Worm (Caenorhabditis elegans) whole organism, L3 larva: Measurements from ENCODE around the gene Y49G5B.1.

Experiments used
- R02D3.7 ChIP-seq: fragments of 150-350 bp; optimal IDR thresholded peaks from 2 replicates; lab custom pipeline; 2014; ENCODE audit warnings: missing biosample characterization, missing genetic modification characterization
- ZK546.5 ChIP-seq: sonication (generic microtip); optimal IDR thresholded peaks from 2 replicates; lab custom pipeline; 2017; ENCODE audit warnings: missing biosample characterization, missing genetic modification characterization
- aly-2 ChIP-seq: fragments of 150-350 bp; optimal IDR thresholded peaks from 2 replicates; lab custom pipeline; 2014; ENCODE audit warnings: missing biosample characterization, missing genetic modification characterization
- ama-1 ChIP-seq: fragments of 150-350 bp; optimal IDR thresholded peaks from 2 replicates; lab custom pipeline; 2018
- ceh-16 ChIP-seq: sonication (generic microtip); optimal IDR thresholded peaks from 2 replicates; lab custom pipeline; 2017; ENCODE audit warnings: missing biosample characterization, missing genetic modification characterization
- ceh-28 ChIP-seq: fragments of 150-350 bp; optimal IDR thresholded peaks from 2 replicates; lab custom pipeline; 2014; ENCODE audit warnings: missing biosample characterization, missing genetic modification reagents, missing genetic modification characterization
- ceh-82 ChIP-seq: fragments of 150-350 bp; optimal IDR thresholded peaks from 2 replicates; lab custom pipeline; 2014; ENCODE audit warnings: missing biosample characterization, missing genetic modification characterization
- ceh-9 ChIP-seq: sonication (generic microtip); optimal IDR thresholded peaks from 2 replicates; lab custom pipeline; 2018; ENCODE audit warnings: missing biosample characterization, missing genetic modification characterization
- daf-12 ChIP-seq: fragments of 150-350 bp; optimal IDR thresholded peaks from 2 replicates; lab custom pipeline; 2014; ENCODE audit warnings: missing biosample characterization, missing genetic modification reagents, missing genetic modification characterization
- egl-27 ChIP-seq: sonication (generic microtip); optimal IDR thresholded peaks from 4 replicates; lab custom pipeline; 2017; ENCODE audit warnings: missing biosample characterization, missing genetic modification reagents, missing genetic modification characterization
- egl-5 ChIP-seq: fragments of 150-350 bp; optimal IDR thresholded peaks from 2 replicates; lab custom pipeline; 2017; ENCODE audit warnings: missing biosample characterization, missing genetic modification reagents, missing genetic modification characterization, inconsistent platforms
- elt-1 ChIP-seq: fragments of 150-350 bp; optimal IDR thresholded peaks from 2 replicates; lab custom pipeline; 2014; ENCODE audit warnings: missing biosample characterization, missing genetic modification characterization
- elt-2 ChIP-seq: sonication (generic microtip); optimal IDR thresholded peaks from 2 replicates; lab custom pipeline; 2016; ENCODE audit warnings: missing genetic modification reagents, mild to moderate bottlenecking, missing genetic modification characterization, missing compliant biosample characterization
- elt-3 ChIP-seq, 3 experiments: fragments of 150-350 bp in 1 of 3; sonication (generic microtip) in 2 of 3; optimal IDR thresholded peaks; 2 replicates in 2 of 3; 4 replicates in 1 of 3; lab custom pipeline; 2014 to 2017; ENCODE audit warnings: missing biosample characterization in 3 of 3, missing genetic modification characterization in 3 of 3
- eor-1 ChIP-seq, 2 experiments: fragments of 150-350 bp; optimal IDR thresholded peaks; 2 replicates each; lab custom pipeline; 2014 to 2018; ENCODE audit warnings: missing biosample characterization in 2 of 2, missing genetic modification characterization in 2 of 2
- fkh-10 ChIP-seq: sonication (generic microtip); optimal IDR thresholded peaks from 2 replicates; lab custom pipeline; 2017; ENCODE audit warnings: missing biosample characterization, missing genetic modification reagents, missing genetic modification characterization
- fkh-2 ChIP-seq: fragments of 150-350 bp; optimal IDR thresholded peaks from 2 replicates; lab custom pipeline; 2014; ENCODE audit warnings: missing biosample characterization, missing genetic modification reagents, missing genetic modification characterization
- fos-1 ChIP-seq: fragments of 150-350 bp; optimal IDR thresholded peaks from 2 replicates; lab custom pipeline; 2014; ENCODE audit warnings: missing biosample characterization, missing genetic modification characterization
- hmg-11 ChIP-seq: sonication (generic microtip); optimal IDR thresholded peaks from 2 replicates; lab custom pipeline; 2016; ENCODE audit warnings: missing genetic modification characterization, missing compliant biosample characterization
- jun-1 ChIP-seq: fragments of 150-350 bp; optimal IDR thresholded peaks from 2 replicates; lab custom pipeline; 2014; ENCODE audit warnings: missing biosample characterization, missing genetic modification reagents, missing genetic modification characterization
- lin-15B ChIP-seq: fragments of 150-350 bp; optimal IDR thresholded peaks from 2 replicates; lab custom pipeline; 2014; ENCODE audit warnings: missing biosample characterization, missing genetic modification characterization
- lin-39 ChIP-seq: fragments of 150-350 bp; optimal IDR thresholded peaks from 2 replicates; lab custom pipeline; 2018; ENCODE audit warnings: missing biosample characterization, missing genetic modification reagents, missing genetic modification characterization
- lsy-12 ChIP-seq: sonication (generic microtip); optimal IDR thresholded peaks from 2 replicates; lab custom pipeline; 2016; ENCODE audit warnings: mild to moderate bottlenecking, missing genetic modification characterization, missing compliant biosample characterization
- mdl-1 ChIP-seq: fragments of 150-350 bp; optimal IDR thresholded peaks from 2 replicates; lab custom pipeline; 2014; ENCODE audit warnings: missing biosample characterization, missing genetic modification characterization
- mml-1 ChIP-seq: fragments of 150-350 bp; sonication (generic microtip); optimal IDR thresholded peaks from 3 replicates; lab custom pipeline; 2014; ENCODE audit warnings: missing biosample characterization, missing genetic modification characterization
- nfya-1 ChIP-seq: sonication (generic microtip); optimal IDR thresholded peaks from 2 replicates; lab custom pipeline; 2017; ENCODE audit warnings: missing genetic modification characterization, mild to moderate bottlenecking, missing compliant biosample characterization, antibody characterized with exemption, moderate library complexity; ENCODE audit not compliant: insufficient read depth
- nhr-11 ChIP-seq: fragments of 150-350 bp; optimal IDR thresholded peaks from 2 replicates; lab custom pipeline; 2014; ENCODE audit warnings: missing biosample characterization, missing genetic modification characterization
- nhr-12 ChIP-seq: fragments of 150-350 bp; optimal IDR thresholded peaks from 2 replicates; lab custom pipeline; 2014; ENCODE audit warnings: missing biosample characterization, missing genetic modification characterization
- nhr-23 ChIP-seq: fragments of 150-350 bp; optimal IDR thresholded peaks from 2 replicates; lab custom pipeline; 2014; ENCODE audit warnings: missing biosample characterization, missing genetic modification reagents, missing genetic modification characterization
- nhr-237 ChIP-seq: fragments of 150-350 bp; optimal IDR thresholded peaks from 2 replicates; lab custom pipeline; 2014; ENCODE audit warnings: missing biosample characterization, missing genetic modification characterization
- nhr-25 ChIP-seq: sonication (generic microtip); optimal IDR thresholded peaks from 2 replicates; lab custom pipeline; 2017; ENCODE audit warnings: missing biosample characterization, missing genetic modification characterization
- nhr-28 ChIP-seq: fragments of 150-350 bp; optimal IDR thresholded peaks from 2 replicates; lab custom pipeline; 2014; ENCODE audit warnings: missing biosample characterization, missing genetic modification characterization
- nhr-43 ChIP-seq: sonication (generic microtip); optimal IDR thresholded peaks from 2 replicates; lab custom pipeline; 2016; ENCODE audit warnings: mild to moderate bottlenecking, missing genetic modification characterization, missing compliant biosample characterization; ENCODE audit not compliant: poor library complexity, severe bottlenecking
- nhr-67 ChIP-seq: fragments of 150-350 bp; optimal IDR thresholded peaks from 2 replicates; lab custom pipeline; 2014; ENCODE audit warnings: missing biosample characterization, missing genetic modification characterization
- nhr-76 ChIP-seq: fragments of 150-350 bp; sonication (generic microtip); optimal IDR thresholded peaks from 5 replicates; lab custom pipeline; 2014; ENCODE audit warnings: missing biosample characterization, missing genetic modification characterization
- nhr-77 ChIP-seq: fragments of 150-350 bp; optimal IDR thresholded peaks from 2 replicates; lab custom pipeline; 2014; ENCODE audit warnings: missing biosample characterization, missing genetic modification characterization
- pha-4 ChIP-seq: fragments of 150-350 bp; optimal IDR thresholded peaks from 2 replicates; lab custom pipeline; 2014; ENCODE audit warnings: missing biosample characterization, missing genetic modification reagents, missing genetic modification characterization
- pqm-1 ChIP-seq: fragments of 150-350 bp; optimal IDR thresholded peaks from 2 replicates; lab custom pipeline; 2017; ENCODE audit warnings: missing biosample characterization, missing genetic modification characterization, inconsistent platforms
- sea-2 ChIP-seq: fragments of 150-350 bp; sonication (generic microtip); optimal IDR thresholded peaks from 4 replicates; lab custom pipeline; 2014; ENCODE audit warnings: missing biosample characterization, missing genetic modification reagents, missing genetic modification characterization
- skn-1 ChIP-seq: fragments of 150-350 bp; optimal IDR thresholded peaks from 2 replicates; lab custom pipeline; 2014; ENCODE audit warnings: missing biosample characterization, missing genetic modification characterization
- snpc-4 ChIP-seq: fragments of 150-350 bp; optimal IDR thresholded peaks from 2 replicates; lab custom pipeline; 2014; ENCODE audit warnings: missing biosample characterization, missing genetic modification characterization
- tbx-2 ChIP-seq: sonication (generic microtip); optimal IDR thresholded peaks from 2 replicates; lab custom pipeline; 2016; ENCODE audit warnings: mild to moderate bottlenecking, missing genetic modification characterization, missing compliant biosample characterization
- unc-39 ChIP-seq: sonication (generic microtip); optimal IDR thresholded peaks from 4 replicates; lab custom pipeline; 2017; ENCODE audit warnings: missing biosample characterization, missing genetic modification characterization
- unc-62 ChIP-seq: fragments of 150-350 bp; sonication (generic microtip); optimal IDR thresholded peaks from 4 replicates; lab custom pipeline; 2014; ENCODE audit warnings: missing biosample characterization, missing genetic modification reagents, missing genetic modification characterization
- zag-1 ChIP-seq: fragments of 150-350 bp; optimal IDR thresholded peaks from 2 replicates; lab custom pipeline; 2014; ENCODE audit warnings: missing biosample characterization, missing genetic modification characterization
- ztf-11 ChIP-seq: fragments of 150-350 bp; optimal IDR thresholded peaks from 2 replicates; lab custom pipeline; 2014; ENCODE audit warnings: missing biosample characterization, missing genetic modification characterization
- ztf-4 ChIP-seq: fragments of 150-350 bp; optimal IDR thresholded peaks from 2 replicates; lab custom pipeline; 2014; ENCODE audit warnings: missing biosample characterization, missing genetic modification characterization

Gene Y49G5B.1

DNA sequence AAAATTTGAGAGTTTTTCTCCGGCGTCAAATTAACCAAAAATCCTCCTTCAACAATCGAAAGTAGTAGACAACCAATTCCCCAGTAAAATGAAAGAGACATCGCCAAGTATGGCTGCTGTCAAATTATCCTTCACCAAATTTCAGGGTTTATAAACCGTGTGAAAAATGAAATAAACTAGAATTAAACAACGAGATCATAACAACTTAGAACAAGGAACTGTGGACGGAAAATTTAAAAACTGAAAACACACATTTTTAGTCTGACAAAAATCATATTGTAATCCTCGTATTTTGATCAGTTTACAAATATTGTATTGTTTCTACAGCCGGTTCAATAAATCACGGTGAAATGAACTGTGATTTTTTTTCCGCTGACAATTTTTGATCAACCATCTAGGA, 39.8 kb downstream of the Y49G5B.1 start, which contains the start of gene cest-30:
TSS of gene cest-30 (minus strand) at position 101 of the 400 bp plus-strand sequence.
- TF ChIP-seq jun-1 (tag; lab: Kevin White, UChicago) (no peak), pqm-1 (no peak), fkh-10 (no peak), elt-1 (tag; lab: Kevin White, UChicago) (no peak), ama-1 (lab: Kevin White, UChicago) (no peak), ZK546.5 (tag; lab: Kevin White, UChicago) (no peak), snpc-4 (tag; lab: Kevin White, UChicago) (no peak), nhr-11 (tag; lab: Kevin White, UChicago) (no peak), zag-1 (no peak), egl-5 (tag; lab: Kevin White, UChicago) (no peak), fos-1 (tag; lab: Kevin White, UChicago) (no peak), mdl-1 (tag; lab: Kevin White, UChicago) (no peak), lin-15B (tag; lab: Kevin White, UChicago) (no peak), daf-12 (tag; lab: Kevin White, UChicago) (no peak), lsy-12 (no peak), hmg-11 (tag; lab: Kevin White, UChicago) (no peak)

DNA sequence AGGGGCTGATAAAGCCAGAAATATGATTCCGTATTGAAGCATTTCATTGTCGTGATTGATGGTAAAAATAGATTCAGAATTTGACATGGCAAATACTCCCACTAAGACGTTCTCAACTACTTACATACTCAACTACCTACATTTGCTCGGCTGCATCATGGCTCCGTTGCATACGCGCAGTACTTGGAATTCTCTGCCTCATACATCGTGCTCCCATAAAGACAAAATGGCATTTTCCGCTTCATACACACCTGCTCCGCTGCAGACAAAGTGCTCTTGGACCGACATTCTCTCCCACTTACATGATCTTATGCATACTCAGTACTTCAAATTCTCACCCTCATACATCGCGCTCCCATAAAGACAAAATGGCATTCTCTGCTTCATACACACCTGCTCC, 42.4 kb downstream of the Y49G5B.1 start, which contains the start of the genes srt-69 and B0238.12:
TSS of gene srt-69 (minus strand) at position 101 of the 400 bp plus-strand sequence.
TSS of gene B0238.12 (plus strand) at position 264 of the 400 bp plus-strand sequence.
- no peak for TF ChIP-seq fkh-2
- no peak for TF ChIP-seq ztf-11 (tag; lab: Kevin White, UChicago)
- no peak for TF ChIP-seq lin-15B (tag; lab: Kevin White, UChicago)
- no peak for TF ChIP-seq ceh-82 (tag; lab: Kevin White, UChicago)

DNA sequence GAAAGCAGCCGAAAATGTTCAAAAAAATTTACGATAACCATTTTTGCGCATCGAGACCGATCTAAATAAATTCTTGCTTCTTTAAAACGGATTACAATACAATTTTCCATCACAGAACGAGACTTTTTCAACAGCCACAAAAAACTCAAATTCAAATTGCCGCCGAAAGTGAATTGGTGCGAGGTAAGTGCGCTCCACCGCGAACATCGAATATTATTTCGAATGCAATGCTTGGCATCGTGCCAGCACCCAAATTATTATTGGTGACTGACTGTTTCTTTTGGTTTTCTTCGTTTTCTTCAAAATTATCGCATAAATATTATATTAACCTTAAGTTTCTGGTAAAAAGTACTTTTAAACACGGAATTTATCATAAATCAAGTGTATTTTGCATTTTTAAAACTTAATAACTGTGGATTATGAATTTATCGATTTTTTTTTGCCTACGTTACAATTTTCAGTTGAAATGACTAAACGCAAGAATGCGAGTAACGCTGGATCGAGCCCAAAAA, 45.9 kb downstream of the Y49G5B.1 start, which contains the start of gene penr-1:
TSS of gene penr-1 (plus strand) at position 462 of the 512 bp plus-strand sequence.
- TF ChIP-seq zag-1 (no peak), ztf-4 (tag; lab: Kevin White, UChicago) (no peak), daf-12 (tag; lab: Kevin White, UChicago) (no peak), elt-2 (peak; percentile 23), ceh-82 (tag; lab: Kevin White, UChicago) (no peak), pha-4 (tag; lab: Kevin White, UChicago) (peak; percentile 64), aly-2 (tag; lab: Kevin White, UChicago) (no peak), nfya-1 (tag; lab: Kevin White, UChicago) (peak; percentile 69), ZK546.5 (tag; lab: Kevin White, UChicago) (no peak), nhr-25 (tag; lab: Kevin White, UChicago) (peak; percentile 53), nhr-11 (tag; lab: Kevin White, UChicago) (no peak), mdl-1 (tag; lab: Kevin White, UChicago) (no peak), lsy-12 (no peak), jun-1 (tag; lab: Kevin White, UChicago) (no peak), unc-39 (no peak), nhr-23 (tag; lab: Kevin White, UChicago) (peak; percentile 60), skn-1 (tag; lab: Kevin White, UChicago) (no peak), sea-2 (no peak), ceh-16 (tag; lab: Kevin White, UChicago) (no peak), unc-62 (GFP tag; lab: Kevin White, UChicago) (no peak), nhr-12 (tag; lab: Kevin White, UChicago) (no peak), mml-1 (no peak), ama-1 (lab: Kevin White, UChicago) (no peak), snpc-4 (tag; lab: Kevin White, UChicago) (no peak), pqm-1 (no peak), nhr-76 (no peak), fkh-2 (no peak), elt-1 (tag; lab: Kevin White, UChicago) (no peak), ceh-9 (tag; lab: Kevin White, UChicago) (no peak), fkh-10 (no peak), ceh-28 (tag; lab: Kevin White, UChicago) (no peak), egl-27 (tag; lab: Kevin White, UChicago) (no peak), R02D3.7 (tag; lab: Kevin White, UChicago) (no peak), elt-3 (tag; optimal IDR thresholded peaks at IDR 0.05; lab: Kevin White, UChicago) (no peak), nhr-28 (tag; lab: Kevin White, UChicago) (no peak), hmg-11 (tag; lab: Kevin White, UChicago) (peak; percentile 62), nhr-237 (tag; lab: Kevin White, UChicago) (no peak), eor-1 (tag; optimal IDR thresholded peaks at IDR 0.05; lab: Kevin White, UChicago) (no peak), lin-39 (tag; lab: Kevin White, UChicago) (peak; percentile 1), nhr-43 (tag; lab: Kevin White, UChicago) (no peak), nhr-77 (no peak), ztf-11 (tag; lab: Kevin White, UChicago) (no peak), egl-5 (tag; lab: Kevin White, UChicago) (peak; percentile 63), lin-15B (tag; lab: Kevin White, UChicago) (peak; percentile 74), nhr-67 (tag; lab: Kevin White, UChicago) (no peak), fos-1 (tag; lab: Kevin White, UChicago) (no peak), tbx-2 (tag; lab: Kevin White, UChicago) (no peak)
- TF ChIP-seq, all 47 proteins: peak for 9
